Worm (Caenorhabditis elegans): ENCODE data around the gene fbxb-52.

fbxb-52 gene

ce11 chrII:1586305-1586704, 35.9 kb upstream of the fbxb-52 start, which contains the start of gene T07H3.8:
Gene T07H3.8, plus strand, starts transcription at chrII:1586605.
- no peak for TF ChIP-seq unc-62 (GFP tag; optimal IDR thresholded peaks at IDR 0.05)
- no peak for TF ChIP-seq sma-3 (GFP tag; optimal IDR thresholded peaks at IDR 0.05)
- no peak for TF ChIP-seq aly-2 (tag; optimal IDR thresholded peaks at IDR 0.05)
- no peak for TF ChIP-seq ZK546.5 (tag; optimal IDR thresholded peaks at IDR 0.05)
- no peak for TF ChIP-seq ama-1 (optimal IDR thresholded peaks at IDR 0.05)
- TF ChIP-seq snpc-4 (tag; optimal IDR thresholded peaks at IDR 0.05), result no peak
- TF ChIP-seq R02D3.7 (tag; optimal IDR thresholded peaks at IDR 0.05), result no peak
- no peak for TF ChIP-seq C34F6.9 (tag; optimal IDR thresholded peaks at IDR 0.05)
- TF ChIP-seq lin-39 (tag; optimal IDR thresholded peaks at IDR 0.05), result no peak
- no peak for TF ChIP-seq gmeb-1 (tag; optimal IDR thresholded peaks at IDR 0.05)
- TF ChIP-seq mab-5 (tag; optimal IDR thresholded peaks at IDR 0.05), result no peak
- no peak for TF ChIP-seq lin-11 (tag; optimal IDR thresholded peaks at IDR 0.05)
- no peak for TF ChIP-seq nhr-237 (tag; optimal IDR thresholded peaks at IDR 0.05)
- no peak for TF ChIP-seq unc-55 (GFP tag; optimal IDR thresholded peaks at IDR 0.05)
- no peak for TF ChIP-seq dmd-4 (tag; optimal IDR thresholded peaks at IDR 0.05)
- no peak for TF ChIP-seq egl-27 (tag; optimal IDR thresholded peaks at IDR 0.05)
- no peak for TF ChIP-seq unc-39 (tag; optimal IDR thresholded peaks at IDR 0.05)
- TF ChIP-seq sem-4 (tag; optimal IDR thresholded peaks at IDR 0.05), result no peak
- no peak for TF ChIP-seq mdl-1 (tag; optimal IDR thresholded peaks at IDR 0.05)

ce11 chrII:1584140-1584539, 33.7 kb upstream of the fbxb-52 start, which contains the start of gene clec-21:
Gene clec-21, minus strand, starts transcription at chrII:1584240.
- TF ChIP-seq skn-1 (tag; optimal IDR thresholded peaks at IDR 0.05) (no peak), sma-3 (GFP tag; optimal IDR thresholded peaks at IDR 0.05) (no peak), lin-13 (GFP tag; optimal IDR thresholded peaks at IDR 0.05) (no peak), nhr-11 (tag; optimal IDR thresholded peaks at IDR 0.05) (no peak), unc-39 (tag; optimal IDR thresholded peaks at IDR 0.05) (no peak), dmd-4 (tag; optimal IDR thresholded peaks at IDR 0.05) (no peak), zag-1 (tag; optimal IDR thresholded peaks at IDR 0.05) (no peak), nhr-6 (tag; optimal IDR thresholded peaks at IDR 0.05) (no peak), snpc-4 (tag; optimal IDR thresholded peaks at IDR 0.05) (no peak), sma-9 (GFP tag; optimal IDR thresholded peaks at IDR 0.05) (no peak), sma-9 (tag; optimal IDR thresholded peaks at IDR 0.05) (no peak), ZK546.5 (tag; optimal IDR thresholded peaks at IDR 0.05) (no peak), mdl-1 (tag; optimal IDR thresholded peaks at IDR 0.05) (no peak), nhr-129 (tag; optimal IDR thresholded peaks at IDR 0.05) (no peak), ama-1 (optimal IDR thresholded peaks at IDR 0.05) (no peak), ceh-82 (tag; optimal IDR thresholded peaks at IDR 0.05) (no peak), R02D3.7 (tag; optimal IDR thresholded peaks at IDR 0.05) (no peak), ztf-4 (tag; optimal IDR thresholded peaks at IDR 0.05) (no peak), egl-27 (tag; optimal IDR thresholded peaks at IDR 0.05) (no peak)

- TF ChIP-seq nhr-237 (tag; optimal IDR thresholded peaks at IDR 0.05) (no peak), nhr-25 (tag; optimal IDR thresholded peaks at IDR 0.05) (no peak), nhr-12 (tag; optimal IDR thresholded peaks at IDR 0.05) (no peak), crh-2 (tag; optimal IDR thresholded peaks at IDR 0.05) (no peak)
These were observed 29.5 kb upstream of the fbxb-52 start, which contains the start of gene math-38 for ce11 chrII:1579886-1580285. Gene math-38, minus strand, starts transcription at chrII:1579986.

- TF ChIP-seq zag-1 (tag; optimal IDR thresholded peaks at IDR 0.05) (no peak), mab-5 (tag; optimal IDR thresholded peaks at IDR 0.05) (no peak), unc-55 (GFP tag; optimal IDR thresholded peaks at IDR 0.05) (no peak), sem-4 (tag; optimal IDR thresholded peaks at IDR 0.05) (no peak), elt-1 (tag; optimal IDR thresholded peaks at IDR 0.05) (no peak), ceh-82 (tag; optimal IDR thresholded peaks at IDR 0.05) (no peak), fos-1 (tag; optimal IDR thresholded peaks at IDR 0.05) (peak; percentile 82), aly-2 (tag; optimal IDR thresholded peaks at IDR 0.05) (no peak)
These were observed 26.4 kb upstream of the fbxb-52 start for ce11 chrII:1576772-1577171.

- no peak for TF ChIP-seq ztf-4 (tag; optimal IDR thresholded peaks at IDR 0.05)
- no peak for TF ChIP-seq skn-1 (tag; optimal IDR thresholded peaks at IDR 0.05)
- no peak for TF ChIP-seq elt-3 (tag; optimal IDR thresholded peaks at IDR 0.05)
- no peak for TF ChIP-seq zag-1 (tag; optimal IDR thresholded peaks at IDR 0.05)
- TF ChIP-seq nhr-21 (tag; optimal IDR thresholded peaks at IDR 0.05), result no peak
- no peak for TF ChIP-seq sem-4 (tag; optimal IDR thresholded peaks at IDR 0.05)
- no peak for TF ChIP-seq elt-1 (tag; optimal IDR thresholded peaks at IDR 0.05)
These were observed 25.6 kb upstream of the fbxb-52 start, which contains the start of gene K05F6.10 for ce11 chrII:1576030-1576429. Gene K05F6.10, minus strand, starts transcription at chrII:1576130.

All from whole organism, L2 larva.